Fruit fly (Drosophila melanogaster) whole organism, embryonic: ENCODE results near the gene shd.

Experiments used
- Adf1 ChIP-seq: fragments of 200-800 bp; sonication (Bioruptor generic); IDR thresholded peaks from 2 replicates; pipeline ENCODE4 v1.3.6; 2022; ENCODE audit warnings: missing biosample characterization, missing genetic modification characterization
- CG10366 ChIP-seq: fragments of 200-800 bp; sonication (Bioruptor generic); IDR thresholded peaks from 2 replicates; pipeline ENCODE4 v1.3.6; 2022; ENCODE audit warnings: missing biosample characterization, missing genetic modification characterization
- CG11247 ChIP-seq: fragments of 200-800 bp; sonication (Bioruptor generic); IDR thresholded peaks from 2 replicates; pipeline ENCODE4 v1.3.6; 2022; ENCODE audit warnings: missing biosample characterization, missing genetic modification characterization
- CG12769 ChIP-seq: fragments of 200-800 bp; sonication (Bioruptor generic); optimal IDR thresholded peaks from 2 replicates; lab custom pipeline; 2019; ENCODE audit warnings: missing biosample characterization, mild to moderate bottlenecking, missing genetic modification characterization, moderate library complexity
- CG13123 ChIP-seq: fragments of 200-800 bp; sonication (Bioruptor generic); optimal IDR thresholded peaks from 2 replicates; lab custom pipeline; 2016; ENCODE audit warnings: missing biosample characterization, missing genetic modification characterization
- CG1832 ChIP-seq: fragments of 200-800 bp; sonication (Bioruptor generic); optimal IDR thresholded peaks from 2 replicates; lab custom pipeline; 2017; ENCODE audit warnings: missing biosample characterization, mild to moderate bottlenecking, missing genetic modification characterization, inconsistent platforms
- CG2678 ChIP-seq: fragments of 200-800 bp; sonication (Bioruptor generic); optimal IDR thresholded peaks from 3 replicates; lab custom pipeline; 2019; ENCODE audit warnings: missing biosample characterization, mild to moderate bottlenecking, missing genetic modification characterization, moderate library complexity
- CG2712 ChIP-seq: fragments of 200-800 bp; optimal IDR thresholded peaks from 3 replicates; lab custom pipeline; 2019; ENCODE audit warnings: missing biosample characterization, mild to moderate bottlenecking, missing genetic modification characterization, moderate library complexity
- CG32767 ChIP-seq: fragments of 200-800 bp; sonication (Bioruptor generic); IDR thresholded peaks from 2 replicates; pipeline ENCODE4 v1.3.6; 2022; ENCODE audit warnings: missing biosample characterization, missing genetic modification characterization
- CG34422 ChIP-seq: fragments of 200-800 bp; sonication (Bioruptor generic); IDR thresholded peaks from 3 replicates; pipeline ENCODE4 v1.3.6; 2022; ENCODE audit warnings: missing biosample characterization, missing genetic modification characterization
- CG3847 ChIP-seq: fragments of 200-800 bp; sonication (Bioruptor generic); IDR thresholded peaks from 2 replicates; pipeline ENCODE4 v1.3.6; 2022; ENCODE audit warnings: missing biosample characterization, missing genetic modification characterization
- CG6272 ChIP-seq: fragments of 200-800 bp; sonication (Bioruptor generic); IDR thresholded peaks from 2 replicates; pipeline ENCODE4 v1.3.6; 2022; ENCODE audit warnings: missing biosample characterization, missing genetic modification characterization
- CG6791 ChIP-seq: fragments of 200-800 bp; sonication (Bioruptor generic); IDR thresholded peaks from 3 replicates; pipeline ENCODE4 v1.3.6; 2022; ENCODE audit warnings: missing biosample characterization, missing genetic modification characterization; ENCODE audit not compliant: partially characterized antibody
- CG7745 ChIP-seq: fragments of 200-800 bp; sonication (Bioruptor generic); optimal IDR thresholded peaks from 2 replicates; lab custom pipeline; 2018; ENCODE audit warnings: missing biosample characterization, mild to moderate bottlenecking, missing genetic modification characterization, moderate library complexity
- CG8765 ChIP-seq: fragments of 200-800 bp; sonication (Bioruptor generic); IDR thresholded peaks from 2 replicates; pipeline ENCODE4 v1.3.6; 2022; ENCODE audit warnings: missing biosample characterization, missing genetic modification characterization
- CG9215 ChIP-seq: fragments of 200-800 bp; sonication (Bioruptor generic); IDR thresholded peaks from 2 replicates; pipeline ENCODE4 v1.3.6; 2022; ENCODE audit warnings: missing biosample characterization, missing genetic modification characterization
- CG9437 ChIP-seq: fragments of 200-800 bp; sonication (Bioruptor generic); optimal IDR thresholded peaks from 2 replicates; lab custom pipeline; 2018; ENCODE audit warnings: missing biosample characterization, mild to moderate bottlenecking, missing genetic modification characterization
- CG9797 ChIP-seq: fragments of 200-800 bp; sonication (Bioruptor generic); optimal IDR thresholded peaks from 3 replicates; lab custom pipeline; 2018; ENCODE audit warnings: missing biosample characterization, mild to moderate bottlenecking, missing genetic modification characterization
- Dll ChIP-seq: fragments of 200-800 bp; sonication (Bioruptor generic); IDR thresholded peaks from 4 replicates; pipeline ENCODE4 v1.3.6; 2022; ENCODE audit warnings: missing biosample characterization, missing genetic modification characterization; ENCODE audit not compliant: partially characterized antibody
- Drgx ChIP-seq: fragments of 200-800 bp; sonication (Bioruptor generic); IDR thresholded peaks from 2 replicates; pipeline ENCODE4 v1.3.6; 2022; ENCODE audit warnings: missing biosample characterization, missing genetic modification characterization
- E2f2 ChIP-seq: fragments of 200-800 bp; sonication (Bioruptor generic); IDR thresholded peaks from 2 replicates; pipeline ENCODE4 v1.3.6; 2022; ENCODE audit warnings: missing biosample characterization, missing genetic modification characterization
- ERR ChIP-seq: fragments of 200-800 bp; sonication (Bioruptor generic); optimal IDR thresholded peaks from 2 replicates; lab custom pipeline; 2016; ENCODE audit warnings: missing biosample characterization, missing genetic modification characterization
- Ets97D ChIP-seq: fragments of 200-800 bp; sonication (Bioruptor generic); optimal IDR thresholded peaks from 3 replicates; lab custom pipeline; 2016; ENCODE audit warnings: missing biosample characterization, missing genetic modification characterization
- Fer2 ChIP-seq: fragments of 200-800 bp; sonication (Bioruptor generic); optimal IDR thresholded peaks from 2 replicates; lab custom pipeline; 2018; ENCODE audit warnings: missing biosample characterization, mild to moderate bottlenecking, missing genetic modification characterization, moderate library complexity
- HLH3B ChIP-seq: fragments of 200-800 bp; sonication (Bioruptor generic); IDR thresholded peaks from 2 replicates; pipeline ENCODE4 v1.3.6; 2022; ENCODE audit warnings: missing biosample characterization, missing genetic modification characterization
- HmgD ChIP-seq: fragments of 200-800 bp; sonication (Bioruptor generic); optimal IDR thresholded peaks from 3 replicates; lab custom pipeline; 2016; ENCODE audit warnings: missing biosample characterization, missing genetic modification characterization
- Hr78 ChIP-seq, 2 experiments: fragments of 200-800 bp in 1 of 2; fragments of >200 bp in 1 of 2; sonication (Bioruptor generic) in 1 of 2; optimal IDR thresholded peaks; 2 replicates each; lab custom pipeline; 2017 to 2019; ENCODE audit warnings: missing biosample characterization in 2 of 2, missing genetic modification characterization in 2 of 2, mild to moderate bottlenecking in 1 of 2, moderate library complexity in 1 of 2
- Lim3 ChIP-seq: fragments of 200-800 bp; sonication (Bioruptor generic); IDR thresholded peaks from 2 replicates; pipeline ENCODE4 v1.3.6; 2022; ENCODE audit warnings: missing biosample characterization, missing genetic modification characterization
- Lpt ChIP-seq: fragments of >200 bp; optimal IDR thresholded peaks from 2 replicates; lab custom pipeline; 2018; ENCODE audit warnings: missing biosample characterization, missing genetic modification characterization
- MTF-1 ChIP-seq: fragments of 200-800 bp; sonication (Bioruptor generic); optimal IDR thresholded peaks from 2 replicates; lab custom pipeline; 2018; ENCODE audit warnings: missing biosample characterization, mild to moderate bottlenecking, missing genetic modification characterization, borderline replicate concordance
- Med ChIP-seq: fragments of 200-800 bp; sonication (Bioruptor generic); peaks from one replicate; lab custom pipeline; 2016; ENCODE audit warnings: missing biosample characterization, missing genetic modification characterization, mild to moderate bottlenecking, inconsistent platforms, moderate library complexity
- NC2α ChIP-seq: fragments of 200-800 bp; sonication (Bioruptor generic); optimal IDR thresholded peaks from 2 replicates; lab custom pipeline; 2016; ENCODE audit warnings: missing biosample characterization, missing genetic modification characterization
- Optix ChIP-seq: fragments of 200-800 bp; sonication (Bioruptor generic); IDR thresholded peaks from 3 replicates; pipeline ENCODE4 v1.3.6; 2022; ENCODE audit warnings: missing biosample characterization, missing genetic modification characterization
- Rx ChIP-seq: fragments of 200-800 bp; sonication (Bioruptor generic); IDR thresholded peaks from 2 replicates; pipeline ENCODE4 v1.3.6; 2022; ENCODE audit warnings: missing biosample characterization, missing genetic modification characterization
- Xbp1 ChIP-seq: fragments of 200-800 bp; sonication (Bioruptor generic); optimal IDR thresholded peaks from 3 replicates; lab custom pipeline; 2016; ENCODE audit warnings: missing biosample characterization, mild to moderate bottlenecking, missing genetic modification characterization
- crp ChIP-seq, 2 experiments: fragments of 200-800 bp; sonication (Bioruptor generic); optimal IDR thresholded peaks; 2 replicates in 1 of 2; 3 replicates in 1 of 2; lab custom pipeline; 2017; ENCODE audit warnings: missing biosample characterization in 2 of 2, missing genetic modification characterization in 2 of 2, mild to moderate bottlenecking in 1 of 2, moderate library complexity in 1 of 2
- eve ChIP-seq, 2 experiments: fragments of >200 bp; optimal IDR thresholded peaks; 2 replicates each; lab custom pipeline; 2017; ENCODE audit warnings: missing biosample characterization in 2 of 2, missing genetic modification characterization in 2 of 2
- gcm2 ChIP-seq: fragments of 200-800 bp; sonication (Bioruptor generic); optimal IDR thresholded peaks from 2 replicates; lab custom pipeline; 2016; ENCODE audit warnings: missing biosample characterization, missing genetic modification characterization
- gsb-n ChIP-seq: fragments of 200-800 bp; sonication (Bioruptor generic); optimal IDR thresholded peaks from 3 replicates; lab custom pipeline; 2018; ENCODE audit warnings: missing biosample characterization, mild to moderate bottlenecking, missing genetic modification characterization
- kah ChIP-seq: fragments of 200-800 bp; sonication (Bioruptor generic); optimal IDR thresholded peaks from 2 replicates; lab custom pipeline; 2018; ENCODE audit warnings: missing biosample characterization, mild to moderate bottlenecking, missing genetic modification characterization
- ken ChIP-seq: fragments of 200-800 bp; sonication (Bioruptor generic); IDR thresholded peaks from 3 replicates; pipeline ENCODE4 v1.3.6; 2022; ENCODE audit warnings: missing biosample characterization, missing genetic modification characterization
- knrl ChIP-seq: fragments of 200-800 bp; sonication (Bioruptor generic); IDR thresholded peaks from 3 replicates; pipeline ENCODE4 v1.3.6; 2022; ENCODE audit warnings: missing biosample characterization, missing genetic modification characterization; ENCODE audit not compliant: partially characterized antibody
- phol ChIP-seq: fragments of 200-800 bp; sonication (Bioruptor generic); optimal IDR thresholded peaks from 3 replicates; lab custom pipeline; 2018; ENCODE audit warnings: missing biosample characterization, mild to moderate bottlenecking, missing genetic modification characterization, moderate library complexity
- seq ChIP-seq: fragments of 200-800 bp; sonication (Bioruptor generic); IDR thresholded peaks from 2 replicates; pipeline ENCODE4 v1.3.6; 2022; ENCODE audit warnings: missing biosample characterization, missing genetic modification characterization
- slbo ChIP-seq: fragments of 200-800 bp; sonication (Bioruptor generic); IDR thresholded peaks from 2 replicates; pipeline ENCODE4 v1.3.6; 2022; ENCODE audit warnings: missing biosample characterization, missing genetic modification characterization
- sqz ChIP-seq: fragments of 200-800 bp; sonication (Bioruptor generic); optimal IDR thresholded peaks from 3 replicates; lab custom pipeline; 2018; ENCODE audit warnings: missing biosample characterization, mild to moderate bottlenecking, missing genetic modification characterization
- tll ChIP-seq, 2 experiments: fragments of 200-800 bp in 1 of 2; fragments of >200 bp in 1 of 2; sonication (Bioruptor generic) in 1 of 2; optimal IDR thresholded peaks; 2 replicates each; lab custom pipeline; 2017 to 2019; ENCODE audit warnings: missing biosample characterization in 2 of 2, missing genetic modification characterization in 2 of 2, mild to moderate bottlenecking in 1 of 2, moderate library complexity in 1 of 2
- tx ChIP-seq: fragments of 200-800 bp; sonication (Bioruptor generic); optimal IDR thresholded peaks from 2 replicates; lab custom pipeline; 2016; ENCODE audit warnings: missing biosample characterization, missing genetic modification characterization
- unc-4 ChIP-seq: fragments of 200-800 bp; sonication (Bioruptor generic); IDR thresholded peaks from 2 replicates; pipeline ENCODE4 v1.3.6; 2022; ENCODE audit warnings: missing biosample characterization, missing genetic modification characterization; ENCODE audit not compliant: partially characterized antibody
- yki ChIP-seq: fragments of >200 bp; optimal IDR thresholded peaks from 3 replicates; lab custom pipeline; 2018

Gene shd

dm6 chr3L:14613792-14614677, at the start of gene shd (continued):
- TF ChIP-seq tll (GFP tag; optimal IDR thresholded peaks at IDR 0.05; lab: Kevin White, UChicago) (no peak), Med (GFP tag; lab: Kevin White, UChicago) (peak; percentile 80), NC2α (GFP tag; lab: Kevin White, UChicago) (no peak), CG10366 (GFP tag; lab: Robert Waterston, UW) (no peak), kah (GFP tag; lab: Kevin White, UChicago) (peak; percentile 70), CG2678 (peak; percentile 64), CG7745 (no peak), CG13123 (GFP tag; lab: Kevin White, UChicago) (no peak), CG8765 (GFP tag; lab: Robert Waterston, UW) (no peak), MTF-1 (no peak), gsb-n (tag; lab: Kevin White, UChicago) (peak; percentile 39), CG6272 (no peak), seq (GFP tag; lab: Robert Waterston, UW) (no peak), Drgx (no peak), Rx (no peak), crp (GFP tag; optimal IDR thresholded peaks at IDR 0.05; lab: Kevin White, UChicago) (peak in 1 of 2 experiments; percentile 55), Xbp1 (GFP tag; lab: Kevin White, UChicago) (no peak), slbo (peak; percentile 51; the same call in 1 of the 2 replicates), CG2712 (tag; lab: Kevin White, UChicago) (peak; percentile 43), Dll (no peak), HmgD (GFP tag; lab: Kevin White, UChicago) (no peak), CG3847 (GFP tag; lab: Robert Waterston, UW) (no peak), CG6791 (GFP tag; lab: Robert Waterston, UW) (no peak), Optix (no peak), yki (lab: Kevin White, UChicago) (no peak), CG1832 (GFP tag; lab: Kevin White, UChicago) (no peak), unc-4 (GFP tag; lab: Robert Waterston, UW) (no peak), Fer2 (tag; lab: Kevin White, UChicago) (no peak), eve (GFP tag; optimal IDR thresholded peaks at IDR 0.05; lab: Kevin White, UChicago) (no peak), CG9215 (GFP tag; lab: Robert Waterston, UW) (no peak), CG32767 (GFP tag; lab: Robert Waterston, UW) (no peak), ken (GFP tag; lab: Robert Waterston, UW) (no peak), Lim3 (GFP tag; lab: Robert Waterston, UW) (no peak), E2f2 (GFP tag; lab: Robert Waterston, UW) (no peak), Lpt (no peak), Ets97D (GFP tag; lab: Kevin White, UChicago) (no peak), HLH3B (no peak), tx (GFP tag; lab: Kevin White, UChicago) (no peak), CG11247 (GFP tag; lab: Robert Waterston, UW) (no peak), CG9797 (GFP tag; lab: Kevin White, UChicago) (no peak), ERR (GFP tag; lab: Kevin White, UChicago) (no peak), CG12769 (peak; percentile 18), Adf1 (GFP tag; lab: Robert Waterston, UW) (no peak), Hr78 (GFP tag; optimal IDR thresholded peaks at IDR 0.05; lab: Kevin White, UChicago) (no peak), sqz (GFP tag; lab: Kevin White, UChicago) (no peak), gcm2 (GFP tag; lab: Kevin White, UChicago) (no peak), phol (tag; lab: Kevin White, UChicago) (peak; percentile 30), CG9437 (peak; percentile 67), CG34422 (GFP tag; lab: Robert Waterston, UW) (no peak), knrl (GFP tag; lab: Robert Waterston, UW) (no peak)
